Fruit fly (Drosophila melanogaster) S2 (cell line): ENCODE measurements around the gene Iyd.

Experiments
- CG8478 ChIP-seq: fragments of >200 bp; optimal IDR thresholded peaks from 2 replicates; lab custom pipeline; 2018
- CTCF ChIP-seq, 2 experiments: fragments of >200 bp; optimal IDR thresholded peaks; 2 replicates each; lab custom pipeline; 2018

DNA sequence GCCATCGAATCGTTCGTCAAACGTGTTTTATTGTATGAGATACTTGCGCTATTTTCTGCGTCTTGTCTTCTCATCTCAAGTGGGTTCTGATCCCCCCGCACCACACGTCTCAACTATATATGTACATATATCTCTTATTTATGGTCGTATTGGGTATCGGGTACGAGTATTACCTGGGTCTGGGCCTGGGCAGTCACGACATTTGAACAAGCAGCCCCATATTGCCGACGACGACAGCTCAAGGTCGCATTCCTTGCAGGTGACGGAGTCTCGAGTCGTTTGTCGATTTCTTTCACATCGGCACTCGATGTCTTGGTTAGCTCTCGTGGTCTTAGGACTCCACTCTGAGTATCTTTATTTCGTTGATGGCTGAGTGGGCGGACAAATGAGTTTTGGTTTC is 49.0 kb upstream of the Iyd start:
- TF ChIP-seq CG8478 (lab: Kevin White, UChicago) (no peak), CTCF (optimal IDR thresholded peaks at IDR 0.05; lab: Kevin White, UChicago) (no peak)
